Fruit fly (Drosophila melanogaster) whole organism, embryonic: ENCODE results near the gene CG33939.

ENCODE experiments used
- Ada2b ChIP-seq: fragments of 200-800 bp; sonication (Bioruptor generic); IDR thresholded peaks from 2 replicates; pipeline ENCODE4 v1.3.6; 2022; ENCODE audit warnings: missing biosample characterization, missing genetic modification characterization
- Antp ChIP-seq: fragments of 200-800 bp; sonication (Bioruptor generic); optimal IDR thresholded peaks from 3 replicates; lab custom pipeline; 2016; ENCODE audit warnings: missing biosample characterization, missing genetic modification characterization
- BtbVII ChIP-seq: fragments of 200-800 bp; sonication (Bioruptor generic); optimal IDR thresholded peaks from 3 replicates; lab custom pipeline; 2017; ENCODE audit warnings: missing biosample characterization, mild to moderate bottlenecking, missing genetic modification characterization
- CG11093 ChIP-seq: fragments of 200-800 bp; sonication (Bioruptor generic); IDR thresholded peaks from 3 replicates; pipeline ENCODE4 v1.3.6; 2022; ENCODE audit warnings: missing biosample characterization, missing genetic modification characterization
- CG11723 ChIP-seq: fragments of 200-800 bp; sonication (Bioruptor generic); optimal IDR thresholded peaks from 2 replicates; lab custom pipeline; 2017; ENCODE audit warnings: missing biosample characterization, mild to moderate bottlenecking, missing genetic modification characterization
- CG12104 ChIP-seq: fragments of 200-800 bp; sonication (Bioruptor generic); optimal IDR thresholded peaks from 3 replicates; lab custom pipeline; 2016; ENCODE audit warnings: missing biosample characterization, missing genetic modification characterization
- CG12155 ChIP-seq: fragments of 200-800 bp; sonication (Bioruptor generic); optimal IDR thresholded peaks from 3 replicates; lab custom pipeline; 2016; ENCODE audit warnings: missing biosample characterization, missing genetic modification characterization
- CG13123 ChIP-seq: fragments of 200-800 bp; sonication (Bioruptor generic); optimal IDR thresholded peaks from 2 replicates; lab custom pipeline; 2016; ENCODE audit warnings: missing biosample characterization, missing genetic modification characterization
- CG13894 ChIP-seq: fragments of 200-800 bp; sonication (Bioruptor generic); optimal IDR thresholded peaks from 3 replicates; lab custom pipeline; 2018; ENCODE audit warnings: missing biosample characterization, mild to moderate bottlenecking, missing genetic modification characterization, moderate library complexity
- CG14965 ChIP-seq: fragments of 200-800 bp; sonication (Bioruptor generic); optimal IDR thresholded peaks from 2 replicates; lab custom pipeline; 2016; ENCODE audit warnings: missing biosample characterization, missing genetic modification characterization, borderline replicate concordance
- CG1529 ChIP-seq: fragments of 200-800 bp; sonication (Bioruptor generic); optimal IDR thresholded peaks from 3 replicates; lab custom pipeline; 2018; ENCODE audit warnings: missing biosample characterization, missing genetic modification characterization
- CG15479 ChIP-seq: fragments of 200-800 bp; sonication (Bioruptor generic); optimal IDR thresholded peaks from 3 replicates; lab custom pipeline; 2019; ENCODE audit warnings: missing biosample characterization, mild to moderate bottlenecking, missing genetic modification characterization, moderate library complexity
- CG16813 ChIP-seq: fragments of 200-800 bp; sonication (Bioruptor generic); IDR thresholded peaks from 3 replicates; pipeline ENCODE4 v1.3.6; 2022; ENCODE audit warnings: missing biosample characterization, missing genetic modification characterization; ENCODE audit not compliant: partially characterized antibody
- CG17186 ChIP-seq: fragments of 200-800 bp; sonication (Bioruptor generic); optimal IDR thresholded peaks from 3 replicates; lab custom pipeline; 2017; ENCODE audit warnings: missing biosample characterization, missing genetic modification reagents, missing genetic modification characterization
- CG2678 ChIP-seq: fragments of 200-800 bp; sonication (Bioruptor generic); optimal IDR thresholded peaks from 3 replicates; lab custom pipeline; 2019; ENCODE audit warnings: missing biosample characterization, mild to moderate bottlenecking, missing genetic modification characterization, moderate library complexity
- CG3065 ChIP-seq: fragments of 200-800 bp; sonication (Bioruptor generic); optimal IDR thresholded peaks from 2 replicates; lab custom pipeline; 2016; ENCODE audit warnings: missing biosample characterization, missing genetic modification characterization
- CG4360 ChIP-seq: fragments of 200-800 bp; sonication (Bioruptor generic); IDR thresholded peaks from 2 replicates; pipeline ENCODE4 v1.3.6; 2022; ENCODE audit warnings: missing biosample characterization, missing genetic modification characterization
- CG43689 ChIP-seq: fragments of 200-800 bp; sonication (Bioruptor generic); IDR thresholded peaks from 2 replicates; pipeline ENCODE4 v1.3.6; 2022; ENCODE audit warnings: missing biosample characterization, missing genetic modification characterization
- CG8924 ChIP-seq: fragments of 200-800 bp; optimal IDR thresholded peaks from 3 replicates; lab custom pipeline; 2019; ENCODE audit warnings: missing biosample characterization, mild to moderate bottlenecking, missing genetic modification characterization, moderate library complexity
- D19A ChIP-seq: fragments of 200-800 bp; optimal IDR thresholded peaks from 3 replicates; lab custom pipeline; 2019; ENCODE audit warnings: missing biosample characterization, mild to moderate bottlenecking, missing genetic modification characterization, moderate library complexity
- D19B ChIP-seq: fragments of 200-800 bp; sonication (Bioruptor generic); optimal IDR thresholded peaks from 2 replicates; lab custom pipeline; 2017; ENCODE audit warnings: missing biosample characterization, mild to moderate bottlenecking, missing genetic modification characterization
- Hey ChIP-seq: fragments of 200-800 bp; sonication (Bioruptor generic); optimal IDR thresholded peaks from 3 replicates; lab custom pipeline; 2018; ENCODE audit warnings: missing biosample characterization, mild to moderate bottlenecking, missing genetic modification characterization
- HmgZ ChIP-seq: fragments of 200-800 bp; sonication (Bioruptor generic); optimal IDR thresholded peaks from 2 replicates; lab custom pipeline; 2018; ENCODE audit warnings: missing biosample characterization, mild to moderate bottlenecking, missing genetic modification characterization
- Kr ChIP-seq: fragments of 200-800 bp; sonication (Bioruptor generic); optimal IDR thresholded peaks from 2 replicates; lab custom pipeline; 2017; ENCODE audit warnings: missing biosample characterization, mild to moderate bottlenecking, missing genetic modification characterization
- Lhr ChIP-seq: fragments of 200-800 bp; sonication (Bioruptor generic); optimal IDR thresholded peaks from 3 replicates; lab custom pipeline; 2017; ENCODE audit warnings: mild to moderate bottlenecking, missing biosample characterization, missing genetic modification reagents, missing genetic modification characterization
- Mes4 ChIP-seq: fragments of 200-800 bp; sonication (Bioruptor generic); optimal IDR thresholded peaks from 2 replicates; lab custom pipeline; 2016; ENCODE audit warnings: missing biosample characterization, missing genetic modification characterization
- TFAM ChIP-seq: fragments of 200-800 bp; sonication (Bioruptor generic); optimal IDR thresholded peaks from 2 replicates; lab custom pipeline; 2017; ENCODE audit warnings: missing biosample characterization, missing genetic modification characterization, inconsistent platforms
- Tbp ChIP-seq: fragments of >200 bp; optimal IDR thresholded peaks from 2 replicates; lab custom pipeline; 2018; ENCODE audit warnings: missing biosample characterization, missing genetic modification characterization
- ac ChIP-seq: fragments of 200-800 bp; sonication (Bioruptor generic); optimal IDR thresholded peaks from 3 replicates; lab custom pipeline; 2017; ENCODE audit warnings: missing biosample characterization, mild to moderate bottlenecking, missing genetic modification characterization
- amos ChIP-seq: fragments of 200-800 bp; sonication (Bioruptor generic); IDR thresholded peaks from 2 replicates; pipeline ENCODE4 v1.3.6; 2022; ENCODE audit warnings: missing biosample characterization, missing genetic modification characterization; ENCODE audit not compliant: partially characterized antibody
- ara ChIP-seq: fragments of 200-800 bp; sonication (Bioruptor generic); IDR thresholded peaks from 2 replicates; pipeline ENCODE4 v1.3.6; 2022; ENCODE audit warnings: missing biosample characterization, missing genetic modification characterization
- cad ChIP-seq: fragments of >200 bp; optimal IDR thresholded peaks from 2 replicates; lab custom pipeline; 2017; ENCODE audit warnings: missing biosample characterization, missing genetic modification characterization
- cas ChIP-seq: fragments of 200-800 bp; sonication (Bioruptor generic); IDR thresholded peaks from 2 replicates; pipeline ENCODE4 v1.3.6; 2022; ENCODE audit warnings: missing biosample characterization, missing genetic modification characterization
- dan ChIP-seq: fragments of 200-800 bp; sonication (Bioruptor generic); IDR thresholded peaks from 2 replicates; pipeline ENCODE4 v1.3.6; 2022; ENCODE audit warnings: missing biosample characterization, missing genetic modification characterization
- dati ChIP-seq: fragments of 200-800 bp; sonication (Bioruptor generic); IDR thresholded peaks from 2 replicates; pipeline ENCODE4 v1.3.6; 2022; ENCODE audit warnings: missing biosample characterization, missing genetic modification characterization
- disco-r ChIP-seq: fragments of 200-800 bp; sonication (Bioruptor generic); optimal IDR thresholded peaks from 2 replicates; lab custom pipeline; 2016; ENCODE audit warnings: missing biosample characterization, missing genetic modification characterization
- exex ChIP-seq: fragments of 200-800 bp; sonication (Bioruptor generic); optimal IDR thresholded peaks from 4 replicates; lab custom pipeline; 2018; ENCODE audit warnings: missing biosample characterization, mild to moderate bottlenecking, missing genetic modification characterization, moderate library complexity
- fd102C ChIP-seq: fragments of 200-800 bp; sonication (Bioruptor generic); optimal IDR thresholded peaks from 2 replicates; lab custom pipeline; 2018; ENCODE audit warnings: missing biosample characterization, mild to moderate bottlenecking, missing genetic modification characterization, moderate library complexity
- gem ChIP-seq: fragments of 200-800 bp; sonication (Bioruptor generic); optimal IDR thresholded peaks from 2 replicates; lab custom pipeline; 2019; ENCODE audit warnings: missing biosample characterization, mild to moderate bottlenecking, missing genetic modification characterization, moderate library complexity
- jigr1 ChIP-seq: fragments of 200-800 bp; sonication (Bioruptor generic); IDR thresholded peaks from 3 replicates; pipeline ENCODE4 v1.3.6; 2022; ENCODE audit warnings: missing biosample characterization, missing genetic modification characterization
- kni ChIP-seq: fragments of 200-800 bp; sonication (Bioruptor generic); optimal IDR thresholded peaks from 3 replicates; lab custom pipeline; 2017; ENCODE audit warnings: mild to moderate bottlenecking, missing biosample characterization, missing genetic modification reagents, missing genetic modification characterization
- lov ChIP-seq, 2 experiments: fragments of 200-800 bp in 1 of 2; fragments of >200 bp in 1 of 2; sonication (Bioruptor generic) in 1 of 2; IDR thresholded peaks in 1 of 2; optimal IDR thresholded peaks in 1 of 2; 2 replicates in 1 of 2; 3 replicates in 1 of 2; pipeline versions ENCODE4 v1.3.6 to Lab custom; 2017 to 2022; ENCODE audit warnings: missing biosample characterization in 1 of 2, missing genetic modification characterization in 1 of 2
- mam ChIP-seq: fragments of 200-800 bp; sonication (Bioruptor generic); optimal IDR thresholded peaks from 3 replicates; lab custom pipeline; 2016; ENCODE audit warnings: missing biosample characterization, missing genetic modification characterization
- pb ChIP-seq: fragments of 200-800 bp; sonication (Bioruptor generic); optimal IDR thresholded peaks from 3 replicates; lab custom pipeline; 2016; ENCODE audit warnings: missing biosample characterization, missing genetic modification characterization
- pnt ChIP-seq: fragments of 200-800 bp; sonication (Bioruptor generic); optimal IDR thresholded peaks from 3 replicates; lab custom pipeline; 2016; ENCODE audit warnings: missing biosample characterization, missing genetic modification characterization
- run ChIP-seq: fragments of 200-800 bp; sonication (Bioruptor generic); optimal IDR thresholded peaks from 3 replicates; lab custom pipeline; 2018; ENCODE audit warnings: missing biosample characterization, mild to moderate bottlenecking, missing genetic modification characterization
- sqz ChIP-seq: fragments of 200-800 bp; sonication (Bioruptor generic); optimal IDR thresholded peaks from 3 replicates; lab custom pipeline; 2018; ENCODE audit warnings: missing biosample characterization, mild to moderate bottlenecking, missing genetic modification characterization
- toy ChIP-seq: fragments of 200-800 bp; sonication (Bioruptor generic); IDR thresholded peaks from 2 replicates; pipeline ENCODE4 v1.3.6; 2022; ENCODE audit warnings: missing biosample characterization, missing genetic modification characterization
- twi ChIP-seq: fragments of 200-800 bp; optimal IDR thresholded peaks from 2 replicates; lab custom pipeline; 2019; ENCODE audit warnings: missing biosample characterization, mild to moderate bottlenecking, missing genetic modification characterization, moderate library complexity
- wek ChIP-seq: fragments of 200-800 bp; sonication (Bioruptor generic); optimal IDR thresholded peaks from 3 replicates; lab custom pipeline; 2018; ENCODE audit warnings: missing biosample characterization, mild to moderate bottlenecking, missing genetic modification characterization, moderate library complexity

The CG33939 gene

DNA sequence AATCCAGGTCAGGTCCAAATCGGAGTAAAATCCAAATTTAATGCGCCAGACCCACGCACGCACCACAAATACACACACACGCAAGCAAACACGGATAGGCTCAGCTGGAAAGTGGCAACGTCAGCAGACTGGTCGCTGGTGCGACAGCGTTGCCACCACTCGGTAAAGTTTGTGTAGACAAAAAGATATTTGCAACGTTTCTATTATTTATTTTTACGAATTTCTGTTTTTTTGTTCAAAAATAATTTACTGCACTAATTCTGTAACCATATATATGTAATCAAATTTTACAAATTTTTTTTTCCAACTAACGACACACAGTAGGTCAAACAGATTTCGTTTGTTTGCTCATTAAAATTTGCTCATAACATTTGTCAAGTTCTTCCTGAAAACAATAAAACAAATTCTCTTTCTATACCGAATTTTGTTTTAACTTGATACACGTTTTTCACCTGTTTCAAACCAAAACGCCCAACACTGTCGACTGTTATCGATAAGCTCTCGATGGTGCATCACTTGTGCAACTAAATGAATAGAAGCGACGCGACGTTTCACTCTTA lies 5.1 kb upstream of the CG33939 start, which contains the start of the genes CG7556 and CG7453 (continued):
- TF ChIP-seq disco-r (GFP tag; lab: Kevin White, UChicago) (peak; percentile 62), toy (GFP tag; lab: Robert Waterston, UW) (no peak), kni (GFP tag; lab: Kevin White, UChicago) (peak; percentile 7), HmgZ (tag; lab: Kevin White, UChicago) (peak; percentile 57), sqz (GFP tag; lab: Kevin White, UChicago) (no peak), amos (GFP tag; lab: Robert Waterston, UW) (no peak), fd102C (GFP tag; lab: Kevin White, UChicago) (no peak), cad (GFP tag; lab: Kevin White, UChicago) (no peak), Ada2b (GFP tag; lab: Robert Waterston, UW) (peak; percentile 45; the same call in 1 of the 2 replicates), pnt (GFP tag; lab: Kevin White, UChicago) (peak; percentile 67), lov (optimal IDR thresholded peaks at IDR 0.05; lab: Kevin White, UChicago) (no peak), lov (GFP tag; IDR thresholded peaks at IDR 0.05; lab: Robert Waterston, UW) (no peak), wek (peak; percentile 10), CG13123 (GFP tag; lab: Kevin White, UChicago) (peak; percentile 14), CG16813 (GFP tag; lab: Robert Waterston, UW) (no peak), D19A (tag; lab: Kevin White, UChicago) (peak; percentile 63), dan (GFP tag; lab: Robert Waterston, UW) (no peak), CG17186 (GFP tag; lab: Kevin White, UChicago) (peak; percentile 23), Kr (no peak), CG13894 (tag; lab: Kevin White, UChicago) (no peak), CG11093 (GFP tag; lab: Robert Waterston, UW) (no peak), D19B (GFP tag; lab: Kevin White, UChicago) (peak; percentile 39), Hey (tag; lab: Kevin White, UChicago) (no peak), ac (GFP tag; lab: Kevin White, UChicago) (no peak), ara (no peak), Antp (GFP tag; lab: Kevin White, UChicago) (peak; percentile 59), mam (peak; percentile 79), BtbVII (GFP tag; lab: Kevin White, UChicago) (peak; percentile 42), exex (tag; lab: Kevin White, UChicago) (no peak), gem (tag; lab: Kevin White, UChicago) (peak; percentile 86), CG2678 (tag; lab: Kevin White, UChicago) (peak; percentile 79), CG14965 (GFP tag; lab: Kevin White, UChicago) (no peak), Mes4 (GFP tag; lab: Kevin White, UChicago) (peak; percentile 54), CG43689 (GFP tag; lab: Robert Waterston, UW) (no peak), dati (GFP tag; lab: Robert Waterston, UW) (no peak), CG8924 (tag; lab: Kevin White, UChicago) (peak; percentile 61), Tbp (no peak), CG12104 (peak; percentile 61), CG15479 (GFP tag; lab: Kevin White, UChicago) (peak; percentile 31), CG1529 (GFP tag; lab: Kevin White, UChicago) (peak; percentile 53), CG4360 (GFP tag; lab: Robert Waterston, UW) (no peak), run (tag; lab: Kevin White, UChicago) (no peak), CG11723 (GFP tag; lab: Kevin White, UChicago) (peak; percentile 44), jigr1 (GFP tag; lab: Robert Waterston, UW) (no peak), Lhr (GFP tag; lab: Kevin White, UChicago) (peak; percentile 35), twi (tag; lab: Kevin White, UChicago) (peak; percentile 49), cas (GFP tag; lab: Robert Waterston, UW) (no peak), CG12155 (GFP tag; lab: Kevin White, UChicago) (peak; percentile 65), CG3065 (GFP tag; lab: Kevin White, UChicago) (peak; percentile 56), TFAM (GFP tag; lab: Kevin White, UChicago) (no peak), pb (GFP tag; lab: Kevin White, UChicago) (peak; percentile 45)
